Worm (Caenorhabditis elegans) whole organism, L3 larva: ENCODE data around the gene pmk-2.
A peak's percentile ranks its signal among the peaks of the same experiment; 100 is the strongest.

Experiments
- R02D3.7 ChIP-seq: fragments of 150-350 bp; optimal IDR thresholded peaks from 2 replicates; lab custom pipeline; 2014; ENCODE audit warnings: missing biosample characterization, missing genetic modification characterization
- ZK546.5 ChIP-seq: sonication (generic microtip); optimal IDR thresholded peaks from 2 replicates; lab custom pipeline; 2017; ENCODE audit warnings: missing biosample characterization, missing genetic modification characterization
- aly-2 ChIP-seq: fragments of 150-350 bp; optimal IDR thresholded peaks from 2 replicates; lab custom pipeline; 2014; ENCODE audit warnings: missing biosample characterization, missing genetic modification characterization
- ama-1 ChIP-seq: fragments of 150-350 bp; optimal IDR thresholded peaks from 2 replicates; lab custom pipeline; 2018
- ceh-16 ChIP-seq: sonication (generic microtip); optimal IDR thresholded peaks from 2 replicates; lab custom pipeline; 2017; ENCODE audit warnings: missing biosample characterization, missing genetic modification characterization
- ceh-28 ChIP-seq: fragments of 150-350 bp; optimal IDR thresholded peaks from 2 replicates; lab custom pipeline; 2014; ENCODE audit warnings: missing biosample characterization, missing genetic modification reagents, missing genetic modification characterization
- ceh-9 ChIP-seq: sonication (generic microtip); optimal IDR thresholded peaks from 2 replicates; lab custom pipeline; 2018; ENCODE audit warnings: missing biosample characterization, missing genetic modification characterization
- daf-12 ChIP-seq: fragments of 150-350 bp; optimal IDR thresholded peaks from 2 replicates; lab custom pipeline; 2014; ENCODE audit warnings: missing biosample characterization, missing genetic modification reagents, missing genetic modification characterization
- egl-5 ChIP-seq: fragments of 150-350 bp; optimal IDR thresholded peaks from 2 replicates; lab custom pipeline; 2017; ENCODE audit warnings: missing biosample characterization, missing genetic modification reagents, missing genetic modification characterization, inconsistent platforms
- elt-2 ChIP-seq: sonication (generic microtip); optimal IDR thresholded peaks from 2 replicates; lab custom pipeline; 2016; ENCODE audit warnings: missing genetic modification reagents, mild to moderate bottlenecking, missing genetic modification characterization, missing compliant biosample characterization
- elt-3 ChIP-seq, 3 experiments: fragments of 150-350 bp in 1 of 3; sonication (generic microtip) in 2 of 3; optimal IDR thresholded peaks; 2 replicates in 2 of 3; 4 replicates in 1 of 3; lab custom pipeline; 2014 to 2017; ENCODE audit warnings: missing biosample characterization in 3 of 3, missing genetic modification characterization in 3 of 3
- eor-1 ChIP-seq, 2 experiments: fragments of 150-350 bp; optimal IDR thresholded peaks; 2 replicates each; lab custom pipeline; 2014 to 2018; ENCODE audit warnings: missing biosample characterization in 2 of 2, missing genetic modification characterization in 2 of 2
- fkh-10 ChIP-seq: sonication (generic microtip); optimal IDR thresholded peaks from 2 replicates; lab custom pipeline; 2017; ENCODE audit warnings: missing biosample characterization, missing genetic modification reagents, missing genetic modification characterization
- fkh-2 ChIP-seq: fragments of 150-350 bp; optimal IDR thresholded peaks from 2 replicates; lab custom pipeline; 2014; ENCODE audit warnings: missing biosample characterization, missing genetic modification reagents, missing genetic modification characterization
- fos-1 ChIP-seq: fragments of 150-350 bp; optimal IDR thresholded peaks from 2 replicates; lab custom pipeline; 2014; ENCODE audit warnings: missing biosample characterization, missing genetic modification characterization
- hmg-11 ChIP-seq: sonication (generic microtip); optimal IDR thresholded peaks from 2 replicates; lab custom pipeline; 2016; ENCODE audit warnings: missing genetic modification characterization, missing compliant biosample characterization
- jun-1 ChIP-seq: fragments of 150-350 bp; optimal IDR thresholded peaks from 2 replicates; lab custom pipeline; 2014; ENCODE audit warnings: missing biosample characterization, missing genetic modification reagents, missing genetic modification characterization
- lin-15B ChIP-seq: fragments of 150-350 bp; optimal IDR thresholded peaks from 2 replicates; lab custom pipeline; 2014; ENCODE audit warnings: missing biosample characterization, missing genetic modification characterization
- lin-39 ChIP-seq: fragments of 150-350 bp; optimal IDR thresholded peaks from 2 replicates; lab custom pipeline; 2018; ENCODE audit warnings: missing biosample characterization, missing genetic modification reagents, missing genetic modification characterization
- nfya-1 ChIP-seq: sonication (generic microtip); optimal IDR thresholded peaks from 2 replicates; lab custom pipeline; 2017; ENCODE audit warnings: missing genetic modification characterization, mild to moderate bottlenecking, missing compliant biosample characterization, antibody characterized with exemption, moderate library complexity; ENCODE audit not compliant: insufficient read depth
- nhr-12 ChIP-seq: fragments of 150-350 bp; optimal IDR thresholded peaks from 2 replicates; lab custom pipeline; 2014; ENCODE audit warnings: missing biosample characterization, missing genetic modification characterization
- nhr-23 ChIP-seq: fragments of 150-350 bp; optimal IDR thresholded peaks from 2 replicates; lab custom pipeline; 2014; ENCODE audit warnings: missing biosample characterization, missing genetic modification reagents, missing genetic modification characterization
- nhr-237 ChIP-seq: fragments of 150-350 bp; optimal IDR thresholded peaks from 2 replicates; lab custom pipeline; 2014; ENCODE audit warnings: missing biosample characterization, missing genetic modification characterization
- nhr-25 ChIP-seq: sonication (generic microtip); optimal IDR thresholded peaks from 2 replicates; lab custom pipeline; 2017; ENCODE audit warnings: missing biosample characterization, missing genetic modification characterization
- nhr-28 ChIP-seq: fragments of 150-350 bp; optimal IDR thresholded peaks from 2 replicates; lab custom pipeline; 2014; ENCODE audit warnings: missing biosample characterization, missing genetic modification characterization
- nhr-43 ChIP-seq: sonication (generic microtip); optimal IDR thresholded peaks from 2 replicates; lab custom pipeline; 2016; ENCODE audit warnings: mild to moderate bottlenecking, missing genetic modification characterization, missing compliant biosample characterization; ENCODE audit not compliant: poor library complexity, severe bottlenecking
- nhr-76 ChIP-seq: fragments of 150-350 bp; sonication (generic microtip); optimal IDR thresholded peaks from 5 replicates; lab custom pipeline; 2014; ENCODE audit warnings: missing biosample characterization, missing genetic modification characterization
- nhr-77 ChIP-seq: fragments of 150-350 bp; optimal IDR thresholded peaks from 2 replicates; lab custom pipeline; 2014; ENCODE audit warnings: missing biosample characterization, missing genetic modification characterization
- pha-4 ChIP-seq: fragments of 150-350 bp; optimal IDR thresholded peaks from 2 replicates; lab custom pipeline; 2014; ENCODE audit warnings: missing biosample characterization, missing genetic modification reagents, missing genetic modification characterization
- pqm-1 ChIP-seq: fragments of 150-350 bp; optimal IDR thresholded peaks from 2 replicates; lab custom pipeline; 2017; ENCODE audit warnings: missing biosample characterization, missing genetic modification characterization, inconsistent platforms
- skn-1 ChIP-seq: fragments of 150-350 bp; optimal IDR thresholded peaks from 2 replicates; lab custom pipeline; 2014; ENCODE audit warnings: missing biosample characterization, missing genetic modification characterization
- snpc-4 ChIP-seq: fragments of 150-350 bp; optimal IDR thresholded peaks from 2 replicates; lab custom pipeline; 2014; ENCODE audit warnings: missing biosample characterization, missing genetic modification characterization
- tbx-2 ChIP-seq: sonication (generic microtip); optimal IDR thresholded peaks from 2 replicates; lab custom pipeline; 2016; ENCODE audit warnings: mild to moderate bottlenecking, missing genetic modification characterization, missing compliant biosample characterization
- unc-39 ChIP-seq: sonication (generic microtip); optimal IDR thresholded peaks from 4 replicates; lab custom pipeline; 2017; ENCODE audit warnings: missing biosample characterization, missing genetic modification characterization
- ztf-11 ChIP-seq: fragments of 150-350 bp; optimal IDR thresholded peaks from 2 replicates; lab custom pipeline; 2014; ENCODE audit warnings: missing biosample characterization, missing genetic modification characterization

pmk-2 gene

DNA sequence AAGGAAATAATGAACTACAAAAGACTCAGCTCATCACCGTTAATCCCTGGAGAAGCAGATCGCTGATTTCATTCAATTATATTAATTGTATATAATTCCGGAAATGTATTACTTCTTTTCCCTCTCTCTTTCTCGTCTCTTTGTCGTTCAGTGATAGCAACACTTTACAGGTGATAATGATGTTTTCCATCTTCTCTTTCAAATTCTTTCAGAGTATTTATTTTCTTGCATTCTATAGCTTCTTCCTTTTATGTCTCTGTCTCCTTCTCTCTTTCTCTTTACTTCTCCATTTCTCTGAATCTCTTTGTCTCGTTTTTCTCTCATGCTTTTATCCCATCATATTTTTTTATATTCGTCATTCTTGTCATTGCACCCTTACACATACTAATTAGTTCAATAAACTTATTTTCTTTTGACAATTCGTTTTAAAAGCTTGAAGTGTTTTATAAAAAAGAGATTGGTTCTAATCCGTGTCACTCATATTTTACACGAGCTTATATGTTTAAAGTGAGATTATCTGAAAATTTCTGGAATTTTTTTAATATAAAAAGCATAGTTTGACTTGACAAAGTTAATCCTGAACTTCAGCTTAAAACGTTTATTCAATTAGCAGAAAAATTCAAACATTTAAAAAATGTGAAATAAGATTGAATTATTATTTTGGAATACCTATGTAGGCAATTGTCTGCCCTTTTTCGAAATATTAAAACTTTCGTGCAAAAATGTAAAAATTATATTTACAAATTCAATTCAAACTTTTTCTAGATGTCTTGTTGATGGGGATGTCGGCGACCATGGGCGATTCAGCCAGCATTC, at the start of gene pmk-2:
TSS of gene pmk-2 (plus strand) at position 766 of the 816 bp plus-strand sequence.
- TF ChIP-seq nhr-76 (tag; lab: Kevin White, UChicago) (no peak), aly-2 (tag; lab: Kevin White, UChicago) (no peak), nfya-1 (tag; lab: Kevin White, UChicago) (peak; percentile 29), elt-2 (tag; lab: Kevin White, UChicago) (peak; percentile 40), skn-1 (tag; lab: Kevin White, UChicago) (peak; percentile 14), daf-12 (no peak), nhr-25 (no peak), jun-1 (tag; lab: Kevin White, UChicago) (peak; percentile 3), nhr-28 (tag; lab: Kevin White, UChicago) (no peak), pha-4 (tag; lab: Kevin White, UChicago) (no peak)

DNA sequence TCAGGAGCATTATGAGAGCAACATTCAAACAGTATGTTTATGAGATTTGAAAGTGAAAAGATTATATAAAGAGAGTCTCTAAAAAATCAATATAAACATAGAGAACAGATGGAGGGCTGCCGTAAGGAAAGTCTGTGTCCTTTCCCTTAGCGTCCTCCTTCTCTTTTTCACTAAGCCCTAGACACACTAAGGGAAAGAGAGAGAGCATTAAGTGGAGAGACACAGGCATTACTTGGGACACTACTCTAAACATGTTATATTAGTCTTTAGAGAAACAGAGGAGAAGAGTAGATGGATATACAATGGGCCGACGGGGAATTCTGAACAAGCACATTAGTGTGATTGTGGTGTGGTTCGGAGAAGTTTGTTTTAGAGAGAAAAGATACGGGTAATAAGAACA, 46.9 kb upstream of the pmk-2 start:
- TF ChIP-seq fkh-10 (GFP tag; lab: Kevin White, UChicago) (no peak), pha-4 (tag; lab: Kevin White, UChicago) (no peak), hmg-11 (no peak), unc-39 (tag; lab: Kevin White, UChicago) (no peak), lin-39 (tag; lab: Kevin White, UChicago) (no peak), elt-3 (tag; optimal IDR thresholded peaks at IDR 0.05; lab: Kevin White, UChicago) (no peak), ZK546.5 (tag; lab: Kevin White, UChicago) (no peak), skn-1 (tag; lab: Kevin White, UChicago) (no peak), eor-1 (tag; optimal IDR thresholded peaks at IDR 0.05; lab: Kevin White, UChicago) (no peak), ceh-28 (no peak), ceh-16 (tag; lab: Kevin White, UChicago) (no peak), ceh-9 (tag; lab: Kevin White, UChicago) (no peak), nhr-237 (tag; lab: Kevin White, UChicago) (no peak), R02D3.7 (tag; lab: Kevin White, UChicago) (no peak), fkh-2 (no peak), fos-1 (tag; lab: Kevin White, UChicago) (no peak)
- TF ChIP-seq, all 47 proteins: peak for 0

DNA sequence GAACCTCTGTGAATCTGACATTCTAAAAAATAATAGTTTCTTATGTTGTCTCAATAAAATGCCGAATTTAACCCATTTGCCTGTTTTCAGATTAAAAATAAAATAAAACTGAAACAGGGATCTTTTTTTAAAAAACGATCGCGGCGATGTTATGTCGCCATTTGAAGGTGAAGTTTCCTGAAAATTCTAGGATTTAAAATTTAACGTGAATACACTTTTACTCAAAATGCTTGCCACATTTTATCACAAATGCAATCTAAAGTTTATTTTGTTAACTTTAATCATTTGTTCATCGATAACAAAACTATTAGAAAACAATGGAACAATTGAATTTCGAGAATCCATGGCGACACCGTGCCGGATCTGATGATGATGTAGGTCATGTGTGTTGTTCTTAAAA, 43.7 kb upstream of the pmk-2 start, which contains the start of gene Y42H9AR.2:
TSS of gene Y42H9AR.2 (plus strand) at position 301 of the 400 bp plus-strand sequence.
- TF ChIP-seq snpc-4 (no peak), ztf-11 (tag; lab: Kevin White, UChicago) (no peak), fkh-2 (no peak), nhr-237 (tag; lab: Kevin White, UChicago) (no peak), nhr-23 (tag; lab: Kevin White, UChicago) (no peak), jun-1 (tag; lab: Kevin White, UChicago) (no peak), pha-4 (tag; lab: Kevin White, UChicago) (no peak), egl-5 (tag; lab: Kevin White, UChicago) (no peak), aly-2 (tag; lab: Kevin White, UChicago) (no peak)

DNA sequence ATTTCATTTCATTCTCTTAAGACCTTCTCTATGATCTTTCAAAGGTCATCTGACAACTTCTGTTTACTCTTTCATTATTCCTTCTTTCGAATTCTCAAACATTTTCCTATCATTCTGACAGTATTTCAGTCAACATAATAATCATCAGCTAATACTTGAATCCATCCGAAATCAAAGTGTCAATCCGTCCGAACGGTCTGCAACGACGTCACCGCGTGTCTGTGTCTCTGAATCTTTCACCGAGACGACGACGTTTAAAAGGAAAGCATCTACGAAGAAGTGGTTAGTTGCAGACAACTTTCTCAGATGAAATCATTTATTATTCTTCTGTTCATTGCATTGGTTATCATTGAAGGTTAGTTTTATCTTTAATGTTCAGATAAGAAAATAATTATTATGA, 41.1 kb upstream of the pmk-2 start, which contains the start of gene Y42H9AR.5:
TSS of gene Y42H9AR.5 (plus strand) at position 301 of the 400 bp plus-strand sequence.
- TF ChIP-seq nhr-12 (tag; lab: Kevin White, UChicago): no peak
- peak in 1 of 3 experiments; percentile 39 for TF ChIP-seq elt-3 (tag; optimal IDR thresholded peaks at IDR 0.05; lab: Kevin White, UChicago)

DNA sequence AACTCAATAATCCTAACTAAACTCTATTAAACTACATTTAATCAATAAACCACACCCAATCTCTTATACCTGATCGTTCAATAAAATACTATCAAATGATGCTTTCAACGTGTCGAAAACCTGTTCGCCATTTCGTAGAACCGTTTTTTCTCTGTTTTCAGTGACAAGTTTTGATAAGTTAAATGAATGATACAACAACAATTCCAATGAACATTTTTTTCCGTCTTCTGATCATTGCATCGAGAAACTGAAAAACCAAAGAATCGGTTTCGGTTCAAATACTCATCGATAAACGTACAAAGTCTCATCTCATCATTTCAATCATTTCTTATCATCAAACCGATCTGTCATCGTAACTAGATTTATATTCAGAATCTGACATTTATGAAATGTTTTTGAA, 40.1 kb upstream of the pmk-2 start:
- TF ChIP-seq pqm-1: no peak
- no peak for TF ChIP-seq tbx-2 (tag; lab: Kevin White, UChicago)
- TF ChIP-seq unc-39 (tag; lab: Kevin White, UChicago): no peak
- TF ChIP-seq nhr-43: peak; percentile 66
- TF ChIP-seq ama-1 (lab: Kevin White, UChicago): no peak
- TF ChIP-seq fkh-2: no peak
- peak; percentile 17 for TF ChIP-seq nhr-23 (tag; lab: Kevin White, UChicago)
- no peak for TF ChIP-seq snpc-4
- TF ChIP-seq lin-15B (tag; lab: Kevin White, UChicago): no peak
- TF ChIP-seq nhr-25: no peak
- TF ChIP-seq nhr-77 (tag; lab: Kevin White, UChicago): no peak
- peak in 1 of 3 experiments; percentile 16 for TF ChIP-seq elt-3 (tag; optimal IDR thresholded peaks at IDR 0.05; lab: Kevin White, UChicago)
- no peak for TF ChIP-seq fos-1 (tag; lab: Kevin White, UChicago)
- no peak for TF ChIP-seq fkh-10 (GFP tag; lab: Kevin White, UChicago)
- TF ChIP-seq, all 47 proteins: peak for 3
